Fruit fly (Drosophila melanogaster) whole organism, pupa: ENCODE data around the gene Sry-alpha.

ENCODE experiments used
- CG10348 ChIP-seq: fragments of 200-800 bp; sonication (Bioruptor generic); IDR thresholded peaks from 2 replicates; pipeline ENCODE4 v1.3.6; 2022; ENCODE audit warnings: missing biosample characterization, missing genetic modification characterization
- CG12605 ChIP-seq: fragments of 200-800 bp; sonication (Bioruptor generic); IDR thresholded peaks from 2 replicates; pipeline ENCODE4 v1.3.6; 2022; ENCODE audit warnings: missing biosample characterization, missing genetic modification characterization
- CG13204 ChIP-seq: fragments of 200-800 bp; sonication (Bioruptor generic); optimal IDR thresholded peaks from 2 replicates; lab custom pipeline; 2018; ENCODE audit warnings: missing biosample characterization, mild to moderate bottlenecking, missing genetic modification characterization, moderate library complexity
- CG14655 ChIP-seq: fragments of 200-800 bp; sonication (Bioruptor generic); optimal IDR thresholded peaks from 3 replicates; lab custom pipeline; 2017; ENCODE audit warnings: mild to moderate bottlenecking, missing biosample characterization, missing genetic modification reagents, missing genetic modification characterization
- CG15710 ChIP-seq: fragments of 200-800 bp; sonication (Bioruptor generic); optimal IDR thresholded peaks from 2 replicates; lab custom pipeline; 2018; ENCODE audit warnings: missing biosample characterization, mild to moderate bottlenecking, missing genetic modification characterization, moderate library complexity
- CG17806 ChIP-seq: fragments of 200-800 bp; sonication (Bioruptor generic); optimal IDR thresholded peaks from 2 replicates; lab custom pipeline; 2018; ENCODE audit warnings: missing biosample characterization, mild to moderate bottlenecking, missing genetic modification characterization, moderate library complexity
- CG32121 ChIP-seq: fragments of 200-800 bp; sonication (Bioruptor generic); IDR thresholded peaks from 2 replicates; pipeline ENCODE4 v1.3.6; 2022; ENCODE audit warnings: missing biosample characterization, missing genetic modification characterization
- CG34367 ChIP-seq: fragments of 200-800 bp; sonication (Bioruptor generic); optimal IDR thresholded peaks from 2 replicates; lab custom pipeline; 2018; ENCODE audit warnings: missing biosample characterization, mild to moderate bottlenecking, missing genetic modification characterization
- CG4496 ChIP-seq: fragments of 200-800 bp; sonication (Bioruptor generic); IDR thresholded peaks from 3 replicates; pipeline ENCODE4 v1.3.6; 2022; ENCODE audit warnings: missing biosample characterization, missing genetic modification characterization
- CG8159 ChIP-seq: fragments of 200-800 bp; sonication (Bioruptor generic); optimal IDR thresholded peaks from 3 replicates; lab custom pipeline; 2018; ENCODE audit warnings: missing biosample characterization, mild to moderate bottlenecking, missing genetic modification characterization, moderate library complexity
- CG8301 ChIP-seq: fragments of 200-800 bp; sonication (Bioruptor generic); optimal IDR thresholded peaks from 2 replicates; lab custom pipeline; 2018; ENCODE audit warnings: missing biosample characterization, mild to moderate bottlenecking, missing genetic modification characterization
- CG9948 ChIP-seq: fragments of 200-800 bp; sonication (Bioruptor generic); optimal IDR thresholded peaks from 2 replicates; lab custom pipeline; 2018; ENCODE audit warnings: missing biosample characterization, mild to moderate bottlenecking, missing genetic modification characterization, moderate library complexity
- D1 ChIP-seq: fragments of 200-800 bp; sonication (Bioruptor generic); optimal IDR thresholded peaks from 2 replicates; lab custom pipeline; 2018; ENCODE audit warnings: missing biosample characterization, mild to moderate bottlenecking, missing genetic modification characterization, moderate library complexity
- EcR ChIP-seq: fragments of 200-800 bp; sonication (Bioruptor generic); optimal IDR thresholded peaks from 3 replicates; lab custom pipeline; 2019; ENCODE audit warnings: missing biosample characterization, missing genetic modification characterization, mild to moderate bottlenecking, moderate library complexity, missing genetic modification reagents
- Ets98B ChIP-seq: fragments of 200-800 bp; sonication (Bioruptor generic); IDR thresholded peaks from 2 replicates; pipeline ENCODE4 v1.3.6; 2022; ENCODE audit warnings: missing biosample characterization, missing genetic modification characterization
- Pif1A ChIP-seq: fragments of 200-800 bp; sonication (Bioruptor generic); optimal IDR thresholded peaks from 3 replicates; lab custom pipeline; 2016; ENCODE audit warnings: missing biosample characterization, missing genetic modification characterization
- Pif1B ChIP-seq: fragments of 200-800 bp; sonication (Bioruptor generic); optimal IDR thresholded peaks from 3 replicates; lab custom pipeline; 2016; ENCODE audit warnings: missing biosample characterization, missing genetic modification characterization
- Snoo ChIP-seq: fragments of 200-800 bp; sonication (Bioruptor generic); optimal IDR thresholded peaks from 3 replicates; lab custom pipeline; 2017; ENCODE audit warnings: missing biosample characterization, mild to moderate bottlenecking, missing genetic modification characterization, inconsistent platforms
- fd96Ca ChIP-seq: fragments of 200-800 bp; sonication (Bioruptor generic); IDR thresholded peaks from 3 replicates; pipeline ENCODE4 v1.3.6; 2022; ENCODE audit warnings: missing biosample characterization, missing genetic modification characterization
- gl ChIP-seq: fragments of 200-800 bp; sonication (Bioruptor generic); optimal IDR thresholded peaks from 2 replicates; lab custom pipeline; 2018; ENCODE audit warnings: missing biosample characterization, mild to moderate bottlenecking, missing genetic modification characterization
- rn ChIP-seq: fragments of 200-800 bp; sonication (Bioruptor generic); IDR thresholded peaks from 2 replicates; pipeline ENCODE4 v1.3.6; 2022; ENCODE audit warnings: missing biosample characterization, missing genetic modification characterization

Sry-alpha gene

DNA sequence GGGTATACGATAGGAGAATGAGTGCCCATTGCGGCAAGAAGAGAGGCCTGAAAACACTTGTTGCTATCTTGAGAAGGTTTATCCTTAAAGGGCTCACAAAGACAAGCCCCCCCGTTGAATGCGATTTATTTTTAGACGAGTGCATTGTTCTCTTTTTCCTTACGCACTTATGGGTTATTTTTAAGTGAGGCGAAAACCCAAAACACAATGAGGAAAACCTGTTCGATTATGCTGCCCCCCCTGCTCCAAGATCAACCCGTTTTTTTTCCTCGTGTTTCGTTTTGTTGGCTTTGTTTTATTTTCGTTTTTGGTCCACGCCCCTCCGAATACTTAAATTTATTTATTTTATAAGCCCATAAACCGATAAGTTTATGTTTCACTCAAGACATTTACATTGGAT lies 20.4 kb downstream of the Sry-alpha start:
- TF ChIP-seq CG15710 (tag; lab: Kevin White, UChicago) (no peak), CG8159 (peak; percentile 31), EcR (peak; percentile 85)
- TF ChIP-seq, all 21 proteins: peak for 2

DNA sequence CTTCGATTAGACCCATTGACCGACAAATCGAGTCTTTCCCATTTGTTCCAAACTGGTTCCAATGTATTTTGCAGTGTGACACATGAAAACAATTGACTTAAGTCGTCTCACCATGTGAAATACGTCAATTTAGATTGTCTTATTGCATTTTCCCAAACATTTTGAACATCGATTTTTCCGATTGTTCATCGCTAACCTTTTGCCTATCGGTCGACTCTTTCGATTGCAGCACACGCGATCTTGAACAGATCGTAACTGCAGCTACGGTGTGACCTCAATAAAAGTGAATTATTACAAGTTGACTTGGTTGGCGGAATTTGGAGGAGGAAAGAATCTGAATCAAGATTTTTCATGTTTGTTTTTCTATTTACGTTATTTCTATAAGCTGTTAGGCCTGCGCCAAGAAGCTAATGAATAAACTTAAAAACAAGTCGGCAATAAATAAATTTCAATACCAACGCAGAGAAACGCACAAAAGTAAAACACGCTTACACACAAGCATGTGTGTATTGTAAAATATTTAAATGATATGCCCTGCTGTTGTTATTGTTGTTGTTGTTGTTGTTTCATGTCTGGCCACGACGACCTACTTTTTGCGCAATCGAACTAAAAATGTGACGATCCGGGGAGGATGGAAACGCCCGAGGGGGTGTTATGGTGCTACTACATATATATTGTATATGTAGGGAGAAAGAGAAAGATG lies 21.1 kb downstream of the Sry-alpha start:
- TF ChIP-seq CG10348 (GFP tag; lab: Robert Waterston, UW) (no peak), CG9948 (no peak), CG32121 (GFP tag; lab: Robert Waterston, UW) (no peak), CG17806 (tag; lab: Kevin White, UChicago) (no peak), gl (no peak), Snoo (no peak), Pif1B (GFP tag; lab: Kevin White, UChicago) (no peak), D1 (tag; lab: Kevin White, UChicago) (no peak), CG14655 (no peak), CG8159 (no peak), CG34367 (tag; lab: Kevin White, UChicago) (no peak), EcR (no peak), fd96Ca (GFP tag; lab: Robert Waterston, UW) (no peak), CG12605 (GFP tag; lab: Robert Waterston, UW) (no peak), Ets98B (no peak), Pif1A (GFP tag; lab: Kevin White, UChicago) (no peak), CG4496 (GFP tag; lab: Robert Waterston, UW) (no peak; the same call in 2 of the 3 replicates), CG13204 (GFP tag; lab: Kevin White, UChicago) (no peak), CG8301 (tag; lab: Kevin White, UChicago) (no peak)
- TF ChIP-seq, all 21 proteins: peak for 0

DNA sequence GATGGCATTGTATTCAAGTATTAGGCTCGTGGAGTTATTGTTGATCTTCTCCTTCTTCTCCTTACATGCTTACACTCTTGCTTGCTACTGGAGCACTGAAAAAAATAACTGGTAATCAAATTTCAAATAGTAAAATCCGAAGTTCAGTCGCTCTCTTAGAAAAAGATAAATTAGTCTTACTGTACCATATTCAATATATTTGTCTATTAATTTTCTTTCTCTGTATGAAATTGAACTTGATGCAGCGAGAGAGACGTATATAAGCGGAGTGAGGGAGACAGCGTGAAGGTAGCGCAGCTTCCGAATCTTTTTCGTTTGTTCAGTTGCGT lies 21.6 kb downstream of the Sry-alpha start:
- TF ChIP-seq CG34367 (tag; lab: Kevin White, UChicago), result peak; percentile 81
- peak; percentile 96 for TF ChIP-seq Pif1B (GFP tag; lab: Kevin White, UChicago)
- TF ChIP-seq CG17806 (tag; lab: Kevin White, UChicago), result peak; percentile 95
- TF ChIP-seq rn (GFP tag; lab: Robert Waterston, UW), result peak; percentile 91
- peak; percentile 87 for TF ChIP-seq CG8301 (tag; lab: Kevin White, UChicago)
- peak; percentile 92 for TF ChIP-seq fd96Ca (GFP tag; lab: Robert Waterston, UW)
- TF ChIP-seq Pif1A (GFP tag; lab: Kevin White, UChicago), result peak; percentile 95
- TF ChIP-seq D1 (tag; lab: Kevin White, UChicago), result peak; percentile 83
- TF ChIP-seq CG13204 (GFP tag; lab: Kevin White, UChicago), result peak; percentile 67
- peak; percentile 95 for TF ChIP-seq Snoo
- peak; percentile 96 for TF ChIP-seq CG4496 (GFP tag; lab: Robert Waterston, UW)
- peak; percentile 86 for TF ChIP-seq CG9948
- peak; percentile 40; the same call in 1 of the 2 replicates for TF ChIP-seq CG10348 (GFP tag; lab: Robert Waterston, UW)
- peak; percentile 83 for TF ChIP-seq CG14655
- peak; percentile 94 for TF ChIP-seq CG8159
- peak; percentile 85 for TF ChIP-seq gl
- TF ChIP-seq CG12605 (GFP tag; lab: Robert Waterston, UW), result peak; percentile 92
- TF ChIP-seq CG32121 (GFP tag; lab: Robert Waterston, UW), result peak; percentile 94
- TF ChIP-seq EcR, result peak; percentile 41
- peak; percentile 96 for TF ChIP-seq Ets98B
- TF ChIP-seq CG15710 (tag; lab: Kevin White, UChicago), result peak; percentile 89

DNA sequence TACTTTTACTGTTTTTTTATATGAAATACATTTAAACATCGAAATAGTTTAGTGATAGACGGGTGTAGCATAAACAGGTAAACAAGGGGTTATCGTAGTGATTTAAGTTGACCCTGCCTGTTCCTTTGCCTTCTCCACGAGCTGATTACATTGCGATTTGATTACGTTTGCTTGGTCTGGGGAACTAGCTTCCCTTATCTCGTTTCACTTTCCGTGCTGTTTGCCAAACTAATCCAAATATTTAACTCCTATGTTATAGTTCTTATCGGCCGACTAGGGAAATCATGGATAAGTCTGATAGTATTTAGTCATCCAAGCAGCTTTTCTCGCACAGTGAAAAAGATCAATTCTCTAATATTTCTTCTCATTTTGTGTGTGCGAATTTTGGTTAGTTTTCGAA lies 22.5 kb downstream of the Sry-alpha start:
- TF ChIP-seq Ets98B (no peak), CG13204 (GFP tag; lab: Kevin White, UChicago) (no peak), rn (GFP tag; lab: Robert Waterston, UW) (no peak), Pif1A (GFP tag; lab: Kevin White, UChicago) (no peak), Pif1B (GFP tag; lab: Kevin White, UChicago) (no peak), gl (no peak), CG17806 (tag; lab: Kevin White, UChicago) (no peak), CG8301 (tag; lab: Kevin White, UChicago) (no peak), CG12605 (GFP tag; lab: Robert Waterston, UW) (no peak), fd96Ca (GFP tag; lab: Robert Waterston, UW) (no peak), CG14655 (no peak), CG10348 (GFP tag; lab: Robert Waterston, UW) (no peak), EcR (no peak), CG34367 (tag; lab: Kevin White, UChicago) (no peak), CG9948 (no peak), D1 (tag; lab: Kevin White, UChicago) (no peak), CG4496 (GFP tag; lab: Robert Waterston, UW) (no peak)

DNA sequence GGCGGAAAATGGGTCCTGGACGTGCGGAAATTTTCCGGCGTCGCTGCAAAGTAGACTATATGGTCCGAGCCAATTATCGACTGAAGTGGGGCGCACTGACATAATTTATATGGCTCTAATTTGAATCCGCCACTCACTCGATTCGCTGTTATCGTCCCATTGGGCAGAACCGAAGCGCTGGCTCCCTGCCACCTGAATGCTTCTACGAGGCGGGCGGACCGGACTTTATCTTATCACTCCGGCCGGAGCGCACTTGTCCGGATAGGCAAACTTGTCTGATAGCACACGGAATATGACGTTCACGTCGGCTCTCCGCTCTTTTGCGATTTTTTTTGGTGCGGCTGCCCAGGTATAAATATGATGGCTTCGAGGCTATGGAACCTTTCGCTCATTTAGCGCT lies 23.0 kb downstream of the Sry-alpha start:
- TF ChIP-seq EcR, result peak; percentile 1
- TF ChIP-seq Pif1A (GFP tag; lab: Kevin White, UChicago), result no peak

DNA sequence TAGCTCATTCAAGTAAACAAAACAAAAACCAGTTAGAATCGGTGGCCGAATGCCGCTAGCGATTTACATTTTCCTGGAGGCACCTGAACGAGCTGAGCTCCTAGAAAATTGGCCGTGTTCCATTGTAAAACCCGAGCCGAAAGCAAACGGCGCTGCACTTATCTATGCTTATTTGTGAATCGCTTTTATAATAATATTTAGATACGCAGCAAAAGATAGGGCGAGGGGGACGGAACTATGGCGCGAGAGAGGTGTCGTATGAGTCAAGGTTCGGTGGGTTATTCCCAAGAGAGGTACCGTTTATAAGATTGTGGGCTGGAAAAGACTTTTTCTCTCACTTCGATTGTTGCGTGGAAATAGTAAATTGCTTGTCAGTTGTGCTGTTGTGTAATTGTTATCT lies 24.2 kb downstream of the Sry-alpha start:
- TF ChIP-seq D1 (tag; lab: Kevin White, UChicago), result no peak
- TF ChIP-seq EcR, result no peak
- no peak for TF ChIP-seq CG12605 (GFP tag; lab: Robert Waterston, UW)
- no peak for TF ChIP-seq fd96Ca (GFP tag; lab: Robert Waterston, UW)
- TF ChIP-seq Snoo, result no peak
- TF ChIP-seq, all 21 proteins: peak for 0
